Fruit fly (Drosophila melanogaster): ENCODE data around the gene nis.
A peak's percentile ranks its signal among the peaks of the same experiment; 100 is the strongest.

Gene nis

dm6 chr2L:1579254-1579653 is 7.7 kb downstream of the nis start (continued):
- TF ChIP-seq Fer2 (tag; optimal IDR thresholded peaks at IDR 0.05) (peak; percentile 23), CG15514 (GFP tag; optimal IDR thresholded peaks at IDR 0.05) (peak; percentile 72), D19B (GFP tag; optimal IDR thresholded peaks at IDR 0.05) (peak; percentile 40), HHEX (GFP tag; optimal IDR thresholded peaks at IDR 0.05) (peak; percentile 56), Gsc (GFP tag; IDR thresholded peaks at IDR 0.05) (no peak), PHDP (tag; optimal IDR thresholded peaks at IDR 0.05) (peak; percentile 73), CG10543 (GFP tag; optimal IDR thresholded peaks at IDR 0.05) (peak; percentile 30), CG12391 (tag; optimal IDR thresholded peaks at IDR 0.05) (no peak), CG17912 (GFP tag; optimal IDR thresholded peaks at IDR 0.05) (no peak), Fer3 (tag; optimal IDR thresholded peaks at IDR 0.05) (peak; percentile 81), CG15269 (tag; optimal IDR thresholded peaks at IDR 0.05) (peak; percentile 87), insv (GFP tag; optimal IDR thresholded peaks at IDR 0.05) (no peak), CG14014 (GFP tag; IDR thresholded peaks at IDR 0.05) (peak; percentile 81), Aef1 (GFP tag; IDR thresholded peaks at IDR 0.05) (peak; percentile 76), cwo (GFP tag; optimal IDR thresholded peaks at IDR 0.05) (peak; percentile 81), CG11560 (tag; IDR thresholded peaks at IDR 0.05) (peak; percentile 44; the same call in 1 of the 3 replicates), CG9817 (tag; optimal IDR thresholded peaks at IDR 0.05) (peak; percentile 79), CG14710 (tag; optimal IDR thresholded peaks at IDR 0.05) (no peak), CG7928 (GFP tag; optimal IDR thresholded peaks at IDR 0.05) (peak; percentile 46), vvl (GFP tag; IDR thresholded peaks at IDR 0.05) (peak; percentile 70), CG10565 (GFP tag; optimal IDR thresholded peaks at IDR 0.05) (no peak), abd-A (tag; optimal IDR thresholded peaks at IDR 0.05) (no peak), trem (tag; optimal IDR thresholded peaks at IDR 0.05) (no peak), gro (GFP tag; optimal IDR thresholded peaks at IDR 0.05) (peak; percentile 84), tup (GFP tag; optimal IDR thresholded peaks at IDR 0.05) (no peak), CG10366 (GFP tag; IDR thresholded peaks at IDR 0.05) (peak; percentile 72), CG12236 (GFP tag; optimal IDR thresholded peaks at IDR 0.05) (no peak), pros (GFP tag; optimal IDR thresholded peaks at IDR 0.05) (no peak), phol (tag; optimal IDR thresholded peaks at IDR 0.05) (no peak), CG17186 (GFP tag; optimal IDR thresholded peaks at IDR 0.05) (no peak), nom (GFP tag; optimal IDR thresholded peaks at IDR 0.05) (no peak), Ets97D (GFP tag; optimal IDR thresholded peaks at IDR 0.05) (peak; percentile 40), B-H1 (GFP tag; IDR thresholded peaks at IDR 0.05) (peak; percentile 69), CG4730 (GFP tag; IDR thresholded peaks at IDR 0.05) (peak; percentile 66), Asciz (GFP tag; optimal IDR thresholded peaks at IDR 0.05) (peak; percentile 49), CG13624 (GFP tag; optimal IDR thresholded peaks at IDR 0.05) (peak; percentile 86), CG11723 (GFP tag; optimal IDR thresholded peaks at IDR 0.05) (no peak), grn (GFP tag; optimal IDR thresholded peaks at IDR 0.05) (no peak), grau (tag; optimal IDR thresholded peaks at IDR 0.05) (peak; percentile 79), Adf1 (GFP tag; IDR thresholded peaks at IDR 0.05) (0 out of 2 replicates have a peak, but pooled peaks have one; percentile 18), vnd (GFP tag; IDR thresholded peaks at IDR 0.05; ENCODE audit: partially characterized antibody) (no peak), Dll (GFP tag; IDR thresholded peaks at IDR 0.05; ENCODE audit: partially characterized antibody) (no peak), BEAF-32 (GFP tag; optimal IDR thresholded peaks at IDR 0.05) (no peak), HmgZ (tag; optimal IDR thresholded peaks at IDR 0.05) (peak; percentile 62), CG4617 (GFP tag; optimal IDR thresholded peaks at IDR 0.05; ENCODE audit: borderline replicate concordance) (no peak), GATAe (GFP tag; conservative IDR thresholded peaks at IDR 0.05) (no peak), bab2 (GFP tag; optimal IDR thresholded peaks at IDR 0.05) (peak; percentile 65), Hr3 (GFP tag; optimal IDR thresholded peaks at IDR 0.05) (peak; percentile 44), sna (GFP tag; IDR thresholded peaks at IDR 0.05; ENCODE audit: partially characterized antibody) (no peak), CoRest (tag; optimal IDR thresholded peaks at IDR 0.05) (peak; percentile 75)
